Worm (Caenorhabditis elegans): ENCODE measurements around the gene mig-38.

Gene mig-38

ce11 chrIV:11568249-11568940, 25.6 kb upstream of the mig-38 start:
- TF ChIP-seq ets-7 (tag; optimal IDR thresholded peaks at IDR 0.05) (no peak), ama-1 (optimal IDR thresholded peaks at IDR 0.05) (no peak), scrt-1 (GFP tag; IDR thresholded peaks at IDR 0.05) (no peak), ceh-36 (tag; optimal IDR thresholded peaks at IDR 0.05) (no peak), tbx-37 (GFP tag; conservative IDR thresholded peaks at IDR 0.05) (no peak), hnd-1 (tag; optimal IDR thresholded peaks at IDR 0.05) (no peak), aly-1 (tag; optimal IDR thresholded peaks at IDR 0.05) (no peak), ceh-13 (GFP tag; optimal IDR thresholded peaks at IDR 0.05) (no peak), B0310.2 (tag; optimal IDR thresholded peaks at IDR 0.05) (no peak), tbx-11 (GFP tag; IDR thresholded peaks at IDR 0.05) (no peak), hmg-4 (GFP tag; optimal IDR thresholded peaks at IDR 0.05) (no peak), F13C5.2 (tag; optimal IDR thresholded peaks at IDR 0.05) (no peak), flt-1 (GFP tag; IDR thresholded peaks at IDR 0.05) (no peak), hmbx-1 (tag; optimal IDR thresholded peaks at IDR 0.05) (no peak), sea-1 (GFP tag; conservative IDR thresholded peaks at IDR 0.05) (no peak), tra-4 (tag; optimal IDR thresholded peaks at IDR 0.05) (no peak)

- TF ChIP-seq ceh-36 (tag; optimal IDR thresholded peaks at IDR 0.05) = no peak
- TF ChIP-seq ama-1 (optimal IDR thresholded peaks at IDR 0.05) = no peak
- TF ChIP-seq tbx-37 (GFP tag; conservative IDR thresholded peaks at IDR 0.05) = no peak
- TF ChIP-seq B0310.2 (tag; optimal IDR thresholded peaks at IDR 0.05) = no peak
- TF ChIP-seq tra-4 (tag; optimal IDR thresholded peaks at IDR 0.05) = no peak
- no peak for TF ChIP-seq hmbx-1 (tag; optimal IDR thresholded peaks at IDR 0.05)
- TF ChIP-seq tbx-11 (GFP tag; IDR thresholded peaks at IDR 0.05) = no peak
- TF ChIP-seq ceh-13 (GFP tag; optimal IDR thresholded peaks at IDR 0.05) = no peak
- TF ChIP-seq F13C5.2 (tag; optimal IDR thresholded peaks at IDR 0.05) = no peak
- TF ChIP-seq hmg-4 (GFP tag; optimal IDR thresholded peaks at IDR 0.05) = no peak
- no peak for TF ChIP-seq scrt-1 (GFP tag; IDR thresholded peaks at IDR 0.05)
- TF ChIP-seq sea-1 (GFP tag; conservative IDR thresholded peaks at IDR 0.05) = no peak
- TF ChIP-seq hnd-1 (tag; optimal IDR thresholded peaks at IDR 0.05) = no peak
- no peak for TF ChIP-seq pes-1 (GFP tag; IDR thresholded peaks at IDR 0.05)
- no peak for TF ChIP-seq aly-1 (tag; optimal IDR thresholded peaks at IDR 0.05)
- no peak for TF ChIP-seq ets-7 (tag; optimal IDR thresholded peaks at IDR 0.05)
- no peak for TF ChIP-seq flt-1 (GFP tag; IDR thresholded peaks at IDR 0.05)
These were observed 24.2 kb upstream of the mig-38 start for ce11 chrIV:11569795-11570194.

- TF ChIP-seq pes-1 (GFP tag; IDR thresholded peaks at IDR 0.05) = no peak
- no peak for TF ChIP-seq sea-1 (GFP tag; conservative IDR thresholded peaks at IDR 0.05)
- TF ChIP-seq B0310.2 (tag; optimal IDR thresholded peaks at IDR 0.05) = no peak
- TF ChIP-seq ceh-13 (GFP tag; optimal IDR thresholded peaks at IDR 0.05) = no peak
- TF ChIP-seq hmg-4 (GFP tag; optimal IDR thresholded peaks at IDR 0.05) = no peak
- TF ChIP-seq flt-1 (GFP tag; IDR thresholded peaks at IDR 0.05) = no peak
- TF ChIP-seq tbx-37 (GFP tag; conservative IDR thresholded peaks at IDR 0.05) = no peak
- no peak for TF ChIP-seq aly-1 (tag; optimal IDR thresholded peaks at IDR 0.05)
- no peak for TF ChIP-seq hnd-1 (tag; optimal IDR thresholded peaks at IDR 0.05)
- TF ChIP-seq F13C5.2 (tag; optimal IDR thresholded peaks at IDR 0.05) = no peak
- TF ChIP-seq ceh-36 (tag; optimal IDR thresholded peaks at IDR 0.05) = no peak
- TF ChIP-seq ama-1 (optimal IDR thresholded peaks at IDR 0.05) = no peak
These were observed 23.8 kb upstream of the mig-38 start, which contains the start of gene srgp-1 for ce11 chrIV:11570200-11570599. TSS of gene srgp-1 (plus strand) at chrIV:11570500.

ce11 chrIV:11571374-11571839, 22.6 kb upstream of the mig-38 start:
- TF ChIP-seq aly-1 (tag; optimal IDR thresholded peaks at IDR 0.05) (no peak), hmbx-1 (tag; optimal IDR thresholded peaks at IDR 0.05) (no peak), ceh-36 (tag; optimal IDR thresholded peaks at IDR 0.05) (no peak), sea-1 (GFP tag; conservative IDR thresholded peaks at IDR 0.05) (no peak), ceh-13 (GFP tag; optimal IDR thresholded peaks at IDR 0.05) (no peak), tbx-11 (GFP tag; IDR thresholded peaks at IDR 0.05) (no peak), flt-1 (GFP tag; IDR thresholded peaks at IDR 0.05) (no peak), ets-7 (tag; optimal IDR thresholded peaks at IDR 0.05) (no peak), hmg-4 (GFP tag; optimal IDR thresholded peaks at IDR 0.05) (no peak), tbx-37 (GFP tag; conservative IDR thresholded peaks at IDR 0.05) (no peak), hnd-1 (tag; optimal IDR thresholded peaks at IDR 0.05) (no peak), tra-4 (tag; optimal IDR thresholded peaks at IDR 0.05) (no peak), B0310.2 (tag; optimal IDR thresholded peaks at IDR 0.05) (no peak), F13C5.2 (tag; optimal IDR thresholded peaks at IDR 0.05) (no peak), scrt-1 (GFP tag; IDR thresholded peaks at IDR 0.05) (no peak), pes-1 (GFP tag; IDR thresholded peaks at IDR 0.05) (no peak), ama-1 (optimal IDR thresholded peaks at IDR 0.05) (no peak)

- TF ChIP-seq aly-1 (tag; optimal IDR thresholded peaks at IDR 0.05) (no peak), F13C5.2 (tag; optimal IDR thresholded peaks at IDR 0.05) (no peak)
These were observed 21.5 kb upstream of the mig-38 start for ce11 chrIV:11572524-11572923.

DNA sequence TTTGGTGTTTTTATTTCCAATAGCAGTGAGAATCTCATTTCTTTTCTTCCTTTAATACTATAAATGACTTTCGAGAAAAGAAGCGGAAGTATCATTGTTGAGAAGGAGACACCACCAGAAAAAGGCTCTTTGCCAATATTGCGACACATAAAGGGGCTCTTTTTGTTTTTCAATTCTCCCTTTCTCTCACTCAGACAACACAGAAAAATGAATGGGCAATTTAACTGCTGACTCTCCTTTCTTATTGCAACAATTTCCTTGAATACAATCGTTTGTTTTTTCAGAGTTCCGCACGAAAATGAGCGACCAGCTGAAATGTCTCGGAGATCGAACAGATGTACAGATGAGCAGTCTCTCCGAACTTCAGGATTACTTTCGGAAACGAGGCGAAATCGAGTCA, 19.7 kb upstream of the mig-38 start:
- TF ChIP-seq tbx-11 (GFP tag; IDR thresholded peaks at IDR 0.05) (no peak), F13C5.2 (tag; optimal IDR thresholded peaks at IDR 0.05) (no peak), tbx-37 (GFP tag; conservative IDR thresholded peaks at IDR 0.05) (no peak), hnd-1 (tag; optimal IDR thresholded peaks at IDR 0.05) (no peak), ama-1 (optimal IDR thresholded peaks at IDR 0.05) (no peak), ets-7 (tag; optimal IDR thresholded peaks at IDR 0.05) (no peak), ceh-13 (GFP tag; optimal IDR thresholded peaks at IDR 0.05) (no peak), hmg-4 (GFP tag; optimal IDR thresholded peaks at IDR 0.05) (no peak), sea-1 (GFP tag; conservative IDR thresholded peaks at IDR 0.05) (no peak), aly-1 (tag; optimal IDR thresholded peaks at IDR 0.05) (no peak), tra-4 (tag; optimal IDR thresholded peaks at IDR 0.05) (no peak)

DNA sequence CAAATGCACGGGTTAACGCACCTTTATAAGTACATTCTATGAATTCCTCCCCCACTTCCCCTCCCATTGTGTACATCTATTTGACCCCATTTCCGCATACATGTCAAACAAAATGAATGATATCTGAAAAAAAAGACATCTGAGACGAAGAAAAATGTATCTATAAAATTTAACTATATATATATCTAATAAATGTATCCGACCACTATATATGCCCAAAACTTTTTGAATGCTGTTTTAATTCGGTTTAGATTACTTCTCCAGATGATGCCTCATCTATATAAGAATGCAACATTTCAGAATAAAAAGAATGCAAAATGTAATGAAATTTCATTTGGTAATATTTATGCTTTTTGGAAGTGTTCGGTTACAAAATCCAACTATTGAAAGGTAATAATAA, 15.6 kb upstream of the mig-38 start, which contains the start of gene rib-1:
Gene rib-1 (plus strand): TSS at position 301 of the 400 bp plus-strand sequence.
- TF ChIP-seq flt-1 (GFP tag; IDR thresholded peaks at IDR 0.05) (no peak), tra-4 (tag; optimal IDR thresholded peaks at IDR 0.05) (no peak), ama-1 (optimal IDR thresholded peaks at IDR 0.05) (no peak), hmg-4 (GFP tag; optimal IDR thresholded peaks at IDR 0.05) (no peak), tbx-37 (GFP tag; conservative IDR thresholded peaks at IDR 0.05) (no peak), scrt-1 (GFP tag; IDR thresholded peaks at IDR 0.05) (no peak), F13C5.2 (tag; optimal IDR thresholded peaks at IDR 0.05) (no peak), B0310.2 (tag; optimal IDR thresholded peaks at IDR 0.05) (no peak), hnd-1 (tag; optimal IDR thresholded peaks at IDR 0.05) (no peak), sea-1 (GFP tag; conservative IDR thresholded peaks at IDR 0.05) (no peak), ets-7 (tag; optimal IDR thresholded peaks at IDR 0.05) (no peak)

Data from whole organism, early embryonic.